Worm (Caenorhabditis elegans): ENCODE measurements around the gene srw-144.

DNA sequence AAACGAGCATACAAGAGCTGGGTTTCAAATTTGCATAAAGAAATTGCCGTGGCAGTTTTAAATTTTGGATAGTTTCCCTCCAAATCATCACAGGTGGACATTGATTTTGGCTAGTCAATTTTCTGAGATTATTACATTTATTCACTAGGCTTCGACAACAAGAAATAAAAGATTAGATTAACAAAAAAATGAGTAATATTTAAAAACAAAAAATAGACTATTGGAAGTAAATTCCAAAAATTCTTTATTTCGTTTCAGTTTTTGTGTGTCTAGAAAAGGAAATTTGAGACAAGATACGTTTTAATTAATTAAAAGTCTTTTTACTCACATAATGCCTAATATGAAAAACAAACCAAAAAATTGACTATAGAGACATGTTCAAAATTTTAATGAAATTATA, 2.6 kb downstream of the srw-144 start, which contains the start of gene srw-142:
- TF ChIP-seq T22C8.4 (GFP tag; IDR thresholded peaks at IDR 0.05) (no peak), flt-1 (GFP tag; IDR thresholded peaks at IDR 0.05) (no peak), cog-1 (tag; optimal IDR thresholded peaks at IDR 0.05) (no peak), tab-1 (GFP tag; IDR thresholded peaks at IDR 0.05) (no peak), ref-1 (GFP tag; conservative IDR thresholded peaks at IDR 0.05) (no peak), med-1 (GFP tag; optimal IDR thresholded peaks at IDR 0.05; ENCODE audit: insufficient read depth) (no peak), ztf-23 (GFP tag; IDR thresholded peaks at IDR 0.05) (no peak), klf-2 (GFP tag; conservative IDR thresholded peaks at IDR 0.05) (no peak)
